Worm (Caenorhabditis elegans): ENCODE measurements around the gene K08D9.4.
A peak's percentile ranks its signal among the peaks of the same experiment; 100 is the strongest.

K08D9.4 gene

ce11 chrV:3200323-3200722 is at the start of gene K08D9.4:
TSS of gene K08D9.4 (minus strand) at chrV:3200423.
- TF ChIP-seq ama-1 (optimal IDR thresholded peaks at IDR 0.05): no peak
- no peak for TF ChIP-seq zfp-2 (tag; optimal IDR thresholded peaks at IDR 0.05)
- TF ChIP-seq daf-19 (GFP tag; conservative IDR thresholded peaks at IDR 0.05): no peak
- no peak for TF ChIP-seq lin-29 (GFP tag; IDR thresholded peaks at IDR 0.05)
- no peak for TF ChIP-seq lin-13 (GFP tag; optimal IDR thresholded peaks at IDR 0.05)
- TF ChIP-seq pqm-1 (tag; optimal IDR thresholded peaks at IDR 0.05): no peak
- no peak for TF ChIP-seq php-3 (GFP tag; IDR thresholded peaks at IDR 0.05)
- TF ChIP-seq mes-2 (tag; optimal IDR thresholded peaks at IDR 0.05; ENCODE audit: poor library complexity, severe bottlenecking): no peak
- TF ChIP-seq daf-12 (tag; optimal IDR thresholded peaks at IDR 0.05): no peak
- no peak for TF ChIP-seq snpc-4 (tag; optimal IDR thresholded peaks at IDR 0.05)
- TF ChIP-seq mxl-2 (GFP tag; conservative IDR thresholded peaks at IDR 0.05): no peak
- no peak for TF ChIP-seq dve-1 (tag; optimal IDR thresholded peaks at IDR 0.05; ENCODE audit: insufficient read depth)
- no peak for TF ChIP-seq Y105C5A.15 (GFP tag; IDR thresholded peaks at IDR 0.05)
- TF ChIP-seq madf-5 (GFP tag; IDR thresholded peaks at IDR 0.05): no peak
- TF ChIP-seq arid-1 (GFP tag; conservative IDR thresholded peaks at IDR 0.05): no peak
- TF ChIP-seq F26F4.8 (GFP tag; conservative IDR thresholded peaks at IDR 0.05): no peak
- no peak for TF ChIP-seq nhr-10 (tag; optimal IDR thresholded peaks at IDR 0.05)
- no peak for TF ChIP-seq egl-43 (GFP tag; IDR thresholded peaks at IDR 0.05)
- no peak for TF ChIP-seq nhr-237 (tag; optimal IDR thresholded peaks at IDR 0.05)
- no peak for TF ChIP-seq lin-1 (GFP tag; IDR thresholded peaks at IDR 0.05)

- TF ChIP-seq ztf-7 (tag; optimal IDR thresholded peaks at IDR 0.05) (no peak), hmg-1.1 (GFP tag; IDR thresholded peaks at IDR 0.05) (no peak), aly-2 (tag; optimal IDR thresholded peaks at IDR 0.05) (no peak), ceh-82 (tag; optimal IDR thresholded peaks at IDR 0.05) (no peak), daf-8 (GFP tag; IDR thresholded peaks at IDR 0.05) (no peak), F49E8.2 (tag; optimal IDR thresholded peaks at IDR 0.05; ENCODE audit: borderline replicate concordance) (no peak)
These were observed 47.3 kb upstream of the K08D9.4 start, which contains the start of gene srj-8 for ce11 chrV:3247515-3247914. TSS of gene srj-8 (plus strand) at chrV:3247815.

- no peak for TF ChIP-seq nhr-102 (tag; optimal IDR thresholded peaks at IDR 0.05)
- peak in 1 of 2 experiments; percentile 39 for TF ChIP-seq unc-62 (GFP tag; optimal IDR thresholded peaks at IDR 0.05 in 1 of 2)
- TF ChIP-seq unc-62 (tag; optimal IDR thresholded peaks at IDR 0.05): no peak
These were observed 44.5 kb upstream of the K08D9.4 start, which contains the start of gene srj-7 for ce11 chrV:3244703-3245102. TSS of gene srj-7 (plus strand) at chrV:3245003.

- TF ChIP-seq Y105C5A.15 (GFP tag; IDR thresholded peaks at IDR 0.05) (no peak), lin-38 (GFP tag; IDR thresholded peaks at IDR 0.05) (no peak)
These were observed 42.8 kb upstream of the K08D9.4 start, which contains the start of gene gst-23 for ce11 chrV:3242984-3243383. TSS of gene gst-23 (plus strand) at chrV:3243284.

- TF ChIP-seq madf-9 (GFP tag; conservative IDR thresholded peaks at IDR 0.05) (no peak), nhr-6 (tag; optimal IDR thresholded peaks at IDR 0.05) (no peak), unc-62 (GFP tag; optimal IDR thresholded peaks at IDR 0.05 in 1 of 2) (peak in 1 of 2 experiments; percentile 95), unc-62 (tag; optimal IDR thresholded peaks at IDR 0.05) (no peak)
These were observed 41.0 kb upstream of the K08D9.4 start, which contains the start of gene srj-11 for ce11 chrV:3241175-3241574. TSS of gene srj-11 (plus strand) at chrV:3241424.

ce11 chrV:3236610-3237009 is 36.4 kb upstream of the K08D9.4 start, which contains the start of the genes K08D9.9 and str-16:
TSS of gene K08D9.9 (minus strand) at chrV:3236710.
TSS of gene str-16 (plus strand) at chrV:3236875.
- no peak for TF ChIP-seq mxl-2 (GFP tag; conservative IDR thresholded peaks at IDR 0.05)
- no peak for TF ChIP-seq egl-43 (GFP tag; IDR thresholded peaks at IDR 0.05)
- no peak for TF ChIP-seq Y5F2A.4 (GFP tag; optimal IDR thresholded peaks at IDR 0.05)
- TF ChIP-seq arid-1 (GFP tag; conservative IDR thresholded peaks at IDR 0.05): no peak
- no peak for TF ChIP-seq rbr-2 (tag; optimal IDR thresholded peaks at IDR 0.05)
- no peak for TF ChIP-seq ceh-82 (tag; optimal IDR thresholded peaks at IDR 0.05)
